Worm (Caenorhabditis elegans) whole organism, late embryonic: Measurements from ENCODE around the gene ztf-1.

Experiments used
- C08G9.2 ChIP-seq: sonication (generic microtip); optimal IDR thresholded peaks from 2 replicates; lab custom pipeline; 2016; ENCODE audit warnings: mild to moderate bottlenecking, missing genetic modification characterization, moderate library complexity, missing compliant biosample characterization
- C38D4.7 ChIP-seq: fragments of 200-800 bp; sonication (Bioruptor generic); optimal IDR thresholded peaks from 2 replicates; lab custom pipeline; 2018; ENCODE audit warnings: mild to moderate bottlenecking, missing genetic modification characterization, moderate library complexity, missing compliant biosample characterization
- F13H6.1 ChIP-seq: sonication (generic microtip); optimal IDR thresholded peaks from 2 replicates; lab custom pipeline; 2016; ENCODE audit warnings: missing genetic modification characterization, missing compliant biosample characterization
- K02D7.2 ChIP-seq: sonication (generic microtip); optimal IDR thresholded peaks from 2 replicates; lab custom pipeline; 2017; ENCODE audit warnings: mild to moderate bottlenecking, missing genetic modification characterization, missing compliant biosample characterization
- K09A11.1 ChIP-seq: sonication (generic microtip); optimal IDR thresholded peaks from 2 replicates; lab custom pipeline; 2017; ENCODE audit warnings: antibody characterized with exemption, mild to moderate bottlenecking, missing genetic modification characterization, missing compliant biosample characterization; ENCODE audit not compliant: insufficient read depth
- T23F11.4 ChIP-seq: fragments of 200-800 bp; sonication (Bioruptor generic); optimal IDR thresholded peaks from 2 replicates; lab custom pipeline; 2018; ENCODE audit warnings: mild to moderate bottlenecking, missing genetic modification characterization, missing compliant biosample characterization
- Y22D7AL.16 ChIP-seq: sonication (generic microtip); optimal IDR thresholded peaks from 2 replicates; lab custom pipeline; 2016; ENCODE audit warnings: missing genetic modification characterization, missing compliant biosample characterization
- ahr-1 ChIP-seq: sonication (generic microtip); optimal IDR thresholded peaks from 2 replicates; lab custom pipeline; 2016; ENCODE audit warnings: missing genetic modification characterization, missing compliant biosample characterization
- ceh-18 ChIP-seq: sonication (generic microtip); optimal IDR thresholded peaks from 2 replicates; lab custom pipeline; 2016; ENCODE audit warnings: missing genetic modification characterization, missing compliant biosample characterization
- ceh-19 ChIP-seq: fragments of 200-800 bp; sonication (Bioruptor generic); optimal IDR thresholded peaks from 2 replicates; lab custom pipeline; 2018; ENCODE audit warnings: mild to moderate bottlenecking, missing genetic modification characterization, missing compliant biosample characterization
- ceh-22 ChIP-seq: sonication (generic microtip); optimal IDR thresholded peaks from 2 replicates; lab custom pipeline; 2017; ENCODE audit warnings: missing biosample characterization, missing genetic modification characterization
- ceh-24 ChIP-seq: sonication (generic microtip); optimal IDR thresholded peaks from 2 replicates; lab custom pipeline; 2016; ENCODE audit warnings: mild to moderate bottlenecking, missing genetic modification characterization, missing compliant biosample characterization
- ceh-31 ChIP-seq: sonication (generic microtip); optimal IDR thresholded peaks from 2 replicates; lab custom pipeline; 2016; ENCODE audit warnings: missing genetic modification characterization, missing compliant biosample characterization
- ceh-34 ChIP-seq: sonication (generic microtip); optimal IDR thresholded peaks from 2 replicates; lab custom pipeline; 2016; ENCODE audit warnings: mild to moderate bottlenecking, missing genetic modification characterization, missing compliant biosample characterization
- ceh-6 ChIP-seq: fragments of 200-800 bp; sonication (Bioruptor generic); optimal IDR thresholded peaks from 2 replicates; lab custom pipeline; 2018; ENCODE audit warnings: mild to moderate bottlenecking, missing genetic modification characterization, missing compliant biosample characterization
- dmd-4 ChIP-seq: sonication (generic microtip); optimal IDR thresholded peaks from 2 replicates; lab custom pipeline; 2016; ENCODE audit warnings: borderline replicate concordance, missing genetic modification characterization, missing compliant biosample characterization
- dve-1 ChIP-seq: sonication (generic microtip); optimal IDR thresholded peaks from 2 replicates; lab custom pipeline; 2017; ENCODE audit warnings: antibody characterized with exemption, mild to moderate bottlenecking, missing genetic modification characterization, missing compliant biosample characterization
- elt-2 ChIP-seq: sonication (generic microtip); optimal IDR thresholded peaks from 2 replicates; lab custom pipeline; 2016; ENCODE audit warnings: missing genetic modification reagents, missing genetic modification characterization, missing compliant biosample characterization
- ets-4 ChIP-seq: sonication (generic microtip); optimal IDR thresholded peaks from 2 replicates; lab custom pipeline; 2016; ENCODE audit warnings: missing genetic modification characterization, missing compliant biosample characterization
- fax-1 ChIP-seq: sonication (generic microtip); optimal IDR thresholded peaks from 2 replicates; lab custom pipeline; 2016; ENCODE audit warnings: missing genotype, missing genetic modification characterization, missing compliant biosample characterization
- fkh-10 ChIP-seq: fragments of 150-350 bp; optimal IDR thresholded peaks from 2 replicates; lab custom pipeline; 2014; ENCODE audit warnings: missing biosample characterization, missing genetic modification reagents, missing genetic modification characterization
- gmeb-2 ChIP-seq: sonication (generic microtip); optimal IDR thresholded peaks from 2 replicates; lab custom pipeline; 2016; ENCODE audit warnings: missing genetic modification characterization, inconsistent platforms, missing compliant biosample characterization
- hlh-13 ChIP-seq: fragments of 200-800 bp; sonication (Bioruptor generic); optimal IDR thresholded peaks from 2 replicates; lab custom pipeline; 2018; ENCODE audit warnings: mild to moderate bottlenecking, missing genetic modification characterization, missing compliant biosample characterization
- hlh-6 ChIP-seq: sonication (generic microtip); optimal IDR thresholded peaks from 2 replicates; lab custom pipeline; 2016; ENCODE audit warnings: missing genotype, missing genetic modification characterization, missing compliant biosample characterization
- lim-6 ChIP-seq: sonication (generic microtip); optimal IDR thresholded peaks from 2 replicates; lab custom pipeline; 2016; ENCODE audit warnings: missing genetic modification characterization, missing compliant biosample characterization
- madf-2 ChIP-seq: sonication (generic microtip); optimal IDR thresholded peaks from 2 replicates; lab custom pipeline; 2017; ENCODE audit warnings: missing genetic modification characterization, missing compliant biosample characterization
- mec-3 ChIP-seq: sonication (generic microtip); optimal IDR thresholded peaks from 2 replicates; lab custom pipeline; 2016; ENCODE audit warnings: borderline replicate concordance, missing genetic modification characterization, missing compliant biosample characterization
- nfya-1 ChIP-seq: sonication (generic microtip); optimal IDR thresholded peaks from 2 replicates; lab custom pipeline; 2017; ENCODE audit warnings: missing genetic modification characterization, mild to moderate bottlenecking, missing compliant biosample characterization, antibody characterized with exemption, moderate library complexity
- nhr-232 ChIP-seq: sonication (generic microtip); optimal IDR thresholded peaks from 2 replicates; lab custom pipeline; 2016; ENCODE audit warnings: missing genetic modification characterization, missing compliant biosample characterization
- odd-2 ChIP-seq: sonication (generic microtip); optimal IDR thresholded peaks from 2 replicates; lab custom pipeline; 2017; ENCODE audit warnings: antibody characterized with exemption, mild to moderate bottlenecking, missing genetic modification characterization, missing compliant biosample characterization
- pag-3 ChIP-seq: sonication (generic microtip); optimal IDR thresholded peaks from 2 replicates; lab custom pipeline; 2016; ENCODE audit warnings: missing compliant biosample characterization, missing genetic modification characterization, borderline replicate concordance
- pat-9 ChIP-seq: fragments of 200-800 bp; sonication (Bioruptor generic); optimal IDR thresholded peaks from 2 replicates; lab custom pipeline; 2018; ENCODE audit warnings: mild to moderate bottlenecking, missing genetic modification characterization, moderate library complexity, missing compliant biosample characterization
- pax-1 ChIP-seq: fragments of 150-350 bp; optimal IDR thresholded peaks from 2 replicates; lab custom pipeline; 2014; ENCODE audit warnings: missing biosample characterization, missing genetic modification characterization
- pha-4 ChIP-seq: fragments of 150-350 bp; optimal IDR thresholded peaks from 2 replicates; lab custom pipeline; 2018; ENCODE audit warnings: missing biosample characterization, missing genetic modification reagents, missing genetic modification characterization
- pros-1 ChIP-seq: fragments of 150-350 bp; optimal IDR thresholded peaks from 2 replicates; lab custom pipeline; 2014; ENCODE audit warnings: missing biosample characterization, missing genetic modification reagents, missing genetic modification characterization
- rnt-1 ChIP-seq: sonication (generic microtip); optimal IDR thresholded peaks from 2 replicates; lab custom pipeline; 2016; ENCODE audit warnings: missing genetic modification characterization, missing compliant biosample characterization
- sox-2 ChIP-seq: fragments of 200-800 bp; sonication (Bioruptor generic); IDR thresholded peaks from 2 replicates; pipeline ENCODE4 v1.3.6; 2022; ENCODE audit warnings: missing genetic modification reagents, missing genetic modification characterization, missing compliant biosample characterization
- tbx-7 ChIP-seq: sonication (generic microtip); optimal IDR thresholded peaks from 2 replicates; lab custom pipeline; 2016; ENCODE audit warnings: missing genotype, missing genetic modification characterization, missing compliant biosample characterization
- unc-3 ChIP-seq, 2 experiments: fragments of 200-800 bp in 1 of 2; sonication (Bioruptor generic) in 1 of 2; sonication (generic microtip) in 1 of 2; conservative IDR thresholded peaks in 1 of 2; optimal IDR thresholded peaks in 1 of 2; 2 replicates each; pipeline versions ENCODE4 v1.3.6 to Lab custom; 2016 to 2022; ENCODE audit warnings: missing compliant biosample characterization in 2 of 2, missing genetic modification characterization in 2 of 2, missing genetic modification reagents in 1 of 2
- unc-42 ChIP-seq: sonication (generic microtip); optimal IDR thresholded peaks from 2 replicates; lab custom pipeline; 2016; ENCODE audit warnings: missing genotype, missing genetic modification characterization, missing compliant biosample characterization
- unc-55 ChIP-seq: sonication (generic microtip); optimal IDR thresholded peaks from 2 replicates; lab custom pipeline; 2017; ENCODE audit warnings: missing biosample characterization, missing genetic modification reagents, missing genetic modification characterization
- zip-5 ChIP-seq: sonication (generic microtip); optimal IDR thresholded peaks from 2 replicates; lab custom pipeline; 2016; ENCODE audit warnings: missing genetic modification characterization, missing compliant biosample characterization

ztf-1 gene

DNA sequence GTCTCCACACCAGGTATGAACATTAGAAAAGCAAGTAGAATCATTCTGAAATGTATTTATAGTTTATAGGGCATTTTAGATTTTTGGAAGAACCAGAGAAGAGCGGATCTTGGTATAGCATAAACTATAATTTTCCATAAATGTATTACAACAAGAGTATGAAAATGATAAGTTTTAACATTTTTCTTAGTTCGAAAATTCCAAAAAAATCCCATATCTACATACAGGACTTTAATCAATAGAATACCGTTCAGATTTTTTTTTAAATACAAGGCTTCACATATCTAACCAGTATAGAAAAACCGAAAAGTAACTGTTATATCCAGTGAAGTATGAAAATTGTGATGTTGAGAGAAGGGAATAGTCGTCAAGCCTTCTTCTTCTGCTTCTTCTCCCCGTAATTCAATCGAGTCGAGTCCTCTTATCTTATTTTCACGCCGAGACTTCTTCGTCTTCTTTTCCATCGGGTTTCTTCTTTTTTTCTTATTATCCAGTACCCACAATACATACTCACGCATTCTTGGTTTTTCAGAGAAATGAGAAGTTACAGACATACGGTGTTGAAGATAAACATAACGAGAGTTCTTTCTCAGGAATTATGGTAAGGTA, 48.3 kb downstream of the ztf-1 start, which contains the start of gene ZK370.6:
Gene ZK370.6, minus strand, starts transcription at position 51 of the 609 bp plus-strand sequence.
- TF ChIP-seq hlh-6 (tag; lab: Kevin White, UChicago): no peak
- TF ChIP-seq Y22D7AL.16 (tag; lab: Kevin White, UChicago): no peak
- no peak for TF ChIP-seq ceh-6 (GFP tag; lab: Kevin White, UChicago)
- TF ChIP-seq unc-42 (tag; lab: Kevin White, UChicago): peak; percentile 91
- TF ChIP-seq ets-4 (tag; lab: Kevin White, UChicago): no peak

DNA sequence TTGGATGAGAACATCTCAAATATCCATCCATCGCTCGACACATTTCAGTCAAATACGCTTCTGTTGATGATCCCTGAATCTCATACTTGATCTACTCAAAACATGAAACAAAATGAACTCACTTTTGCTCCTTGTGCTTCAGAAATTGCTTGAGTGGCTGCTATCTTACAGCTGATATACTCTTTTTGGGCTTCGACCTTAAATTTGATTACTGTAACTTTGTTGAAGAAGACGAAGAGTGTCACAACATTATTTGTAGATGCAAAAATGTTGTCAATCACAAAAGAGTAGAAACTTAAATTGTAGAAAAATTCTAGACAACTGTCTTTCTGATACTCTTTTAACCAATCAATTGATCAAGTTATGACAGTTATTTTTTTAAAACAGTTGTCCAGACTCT, 49.6 kb downstream of the ztf-1 start:
- TF ChIP-seq odd-2 (tag; lab: Kevin White, UChicago) (no peak), C08G9.2 (tag; lab: Kevin White, UChicago) (no peak), ceh-31 (tag; lab: Kevin White, UChicago) (no peak)
- TF ChIP-seq, all 69 proteins: peak for 0

DNA sequence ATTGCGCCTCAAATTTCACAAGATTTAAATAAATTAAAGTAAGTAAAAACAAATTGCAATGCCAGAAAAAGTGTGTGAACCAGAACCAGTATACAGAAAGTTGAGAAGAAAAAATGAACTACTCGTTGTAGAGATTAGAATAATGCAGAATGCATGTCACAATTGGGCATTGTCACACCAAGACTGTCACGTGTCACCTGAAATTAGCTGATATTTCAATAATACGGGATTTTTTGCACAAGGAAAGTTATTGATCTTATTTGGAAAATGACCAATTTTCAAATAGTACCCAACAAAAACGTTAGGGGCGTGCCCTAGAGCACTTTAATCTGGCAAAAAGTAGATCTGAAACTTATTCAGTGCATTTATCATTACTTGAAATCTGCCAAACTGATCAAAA, 50.2 kb downstream of the ztf-1 start:
- TF ChIP-seq elt-2 (tag; lab: Kevin White, UChicago): no peak
- TF ChIP-seq C08G9.2 (tag; lab: Kevin White, UChicago): no peak
- no peak for TF ChIP-seq odd-2 (tag; lab: Kevin White, UChicago)
- no peak for TF ChIP-seq madf-2 (tag; lab: Kevin White, UChicago)
- TF ChIP-seq pros-1: no peak
- no peak for TF ChIP-seq rnt-1
- TF ChIP-seq K09A11.1 (tag; lab: Kevin White, UChicago): no peak
- TF ChIP-seq hlh-6 (tag; lab: Kevin White, UChicago): no peak
- TF ChIP-seq ceh-19 (GFP tag; lab: Kevin White, UChicago): no peak

DNA sequence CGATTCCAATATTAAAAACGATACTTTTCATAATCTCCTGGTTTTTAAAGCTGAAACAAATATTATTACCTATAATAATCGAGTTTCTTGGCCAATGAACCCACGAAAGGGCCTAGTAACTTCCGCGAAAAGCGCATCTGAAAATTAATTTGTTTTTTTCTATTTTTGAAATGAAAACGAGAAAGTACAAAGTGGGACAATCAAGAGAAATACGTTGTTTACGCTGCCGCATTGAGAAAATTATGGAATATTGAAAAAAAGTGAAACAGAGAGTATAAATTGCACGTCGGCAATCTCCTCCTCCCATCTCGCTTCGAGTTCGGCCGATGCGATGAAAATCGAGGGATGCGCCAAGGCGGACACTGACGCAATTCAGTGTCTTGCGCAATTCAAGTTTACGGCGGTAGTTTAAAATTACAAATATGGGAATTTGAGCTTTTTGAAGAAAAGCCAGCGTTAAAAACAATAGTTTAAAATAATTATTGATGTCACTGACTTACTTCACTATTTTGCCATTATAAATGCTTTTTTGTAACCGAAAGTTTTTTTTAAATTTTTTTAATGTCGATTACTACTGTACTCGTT, 50.8 kb downstream of the ztf-1 start, which contains the start of gene pdhk-2:
Gene pdhk-2, minus strand, starts transcription at position 137 of the 585 bp plus-strand sequence.
- TF ChIP-seq ceh-24 (tag; lab: Kevin White, UChicago) (no peak), ceh-6 (GFP tag; lab: Kevin White, UChicago) (peak; percentile 73), C38D4.7 (peak; percentile 43), hlh-13 (GFP tag; lab: Kevin White, UChicago) (peak; percentile 27), gmeb-2 (tag; lab: Kevin White, UChicago) (peak; percentile 63), F13H6.1 (tag; lab: Kevin White, UChicago) (peak; percentile 73), unc-55 (GFP tag; lab: Kevin White, UChicago) (peak; percentile 68), madf-2 (tag; lab: Kevin White, UChicago) (peak; percentile 39), zip-5 (tag; lab: Kevin White, UChicago) (no peak), T23F11.4 (peak; percentile 40), ceh-18 (tag; lab: Kevin White, UChicago) (peak; percentile 82), odd-2 (tag; lab: Kevin White, UChicago) (no peak), unc-3 (GFP tag; conservative IDR thresholded peaks at IDR 0.05; lab: Robert Waterston, UW) (peak; percentile 45; the same call in 1 of the 2 replicates), unc-3 (tag; optimal IDR thresholded peaks at IDR 0.05; lab: Kevin White, UChicago) (peak; percentile 40), fkh-10 (GFP tag; lab: Kevin White, UChicago) (no peak), pag-3 (tag; lab: Kevin White, UChicago) (no peak), K02D7.2 (tag; lab: Kevin White, UChicago) (peak; percentile 1), nhr-232 (tag; lab: Kevin White, UChicago) (peak; percentile 24), ceh-34 (tag; lab: Kevin White, UChicago) (peak; percentile 84), lim-6 (tag; lab: Kevin White, UChicago) (no peak), tbx-7 (tag; lab: Kevin White, UChicago) (peak; percentile 24), Y22D7AL.16 (tag; lab: Kevin White, UChicago) (peak; percentile 6), ahr-1 (tag; lab: Kevin White, UChicago) (peak; percentile 47), pha-4 (tag; lab: Kevin White, UChicago) (no peak), pat-9 (tag; lab: Kevin White, UChicago) (peak; percentile 38), ceh-22 (tag; lab: Kevin White, UChicago) (no peak), sox-2 (GFP tag; lab: Robert Waterston, UW) (no peak), nfya-1 (tag; lab: Kevin White, UChicago) (peak; percentile 89), dve-1 (tag; lab: Kevin White, UChicago) (peak; percentile 81), pax-1 (no peak), fax-1 (tag; lab: Kevin White, UChicago) (peak; percentile 44), ets-4 (tag; lab: Kevin White, UChicago) (peak; percentile 64), mec-3 (no peak), hlh-6 (tag; lab: Kevin White, UChicago) (no peak), dmd-4 (tag; lab: Kevin White, UChicago) (peak; percentile 24)
